Worm (Caenorhabditis elegans): ENCODE measurements around the gene fbxa-105.

Gene fbxa-105

DNA sequence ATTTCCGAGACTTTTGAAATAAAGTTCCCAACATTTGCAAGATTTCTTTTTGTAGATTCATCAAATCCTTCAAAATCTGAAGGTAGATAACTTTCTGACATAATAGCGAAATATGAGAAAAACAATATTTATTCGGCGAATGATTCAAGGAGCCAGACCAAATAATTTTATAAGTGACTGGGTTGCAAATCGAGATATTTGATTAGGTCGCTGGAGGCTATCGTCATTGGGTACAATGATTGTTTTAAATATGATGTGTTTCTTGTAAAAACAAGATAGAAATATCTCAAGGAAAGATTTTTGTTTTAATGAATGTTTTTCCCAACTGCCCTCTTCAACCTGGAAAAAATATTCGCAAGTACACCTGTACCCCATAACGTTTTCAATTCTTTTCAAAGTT, 37.1 kb upstream of the fbxa-105 start, which contains the start of gene srw-69:
TSS of gene srw-69 (minus strand) at position 101 of the 400 bp plus-strand sequence.
- no peak for TF ChIP-seq sox-4 (tag; optimal IDR thresholded peaks at IDR 0.05)
- no peak for TF ChIP-seq nhr-71 (tag; optimal IDR thresholded peaks at IDR 0.05)
- no peak for TF ChIP-seq mep-1 (tag; optimal IDR thresholded peaks at IDR 0.05)
- no peak for TF ChIP-seq elt-3 (tag; optimal IDR thresholded peaks at IDR 0.05)
- TF ChIP-seq unc-30 (tag; optimal IDR thresholded peaks at IDR 0.05), result no peak
- TF ChIP-seq grh-1 (GFP tag; IDR thresholded peaks at IDR 0.05), result no peak
- no peak for TF ChIP-seq tlp-1 (tag; optimal IDR thresholded peaks at IDR 0.05)
- no peak for TF ChIP-seq ceh-63 (GFP tag; optimal IDR thresholded peaks at IDR 0.05)
- TF ChIP-seq zip-4 (GFP tag; optimal IDR thresholded peaks at IDR 0.05), result no peak
- no peak for TF ChIP-seq hlh-4 (tag; optimal IDR thresholded peaks at IDR 0.05)
- TF ChIP-seq fos-1 (tag; optimal IDR thresholded peaks at IDR 0.05), result no peak
- no peak for TF ChIP-seq vab-15 (tag; optimal IDR thresholded peaks at IDR 0.05)
- TF ChIP-seq ceh-8 (GFP tag; optimal IDR thresholded peaks at IDR 0.05), result no peak
- TF ChIP-seq zag-1 (tag; optimal IDR thresholded peaks at IDR 0.05), result no peak
- no peak for TF ChIP-seq irx-1 (tag; optimal IDR thresholded peaks at IDR 0.05)
- TF ChIP-seq unc-98 (GFP tag; IDR thresholded peaks at IDR 0.05), result no peak
- TF ChIP-seq skn-1 (tag; optimal IDR thresholded peaks at IDR 0.05), result no peak
- TF ChIP-seq ztf-4 (tag; optimal IDR thresholded peaks at IDR 0.05), result no peak
- TF ChIP-seq C16A3.4 (tag; optimal IDR thresholded peaks at IDR 0.05), result no peak
- TF ChIP-seq ces-1 (GFP tag; optimal IDR thresholded peaks at IDR 0.05), result no peak

DNA sequence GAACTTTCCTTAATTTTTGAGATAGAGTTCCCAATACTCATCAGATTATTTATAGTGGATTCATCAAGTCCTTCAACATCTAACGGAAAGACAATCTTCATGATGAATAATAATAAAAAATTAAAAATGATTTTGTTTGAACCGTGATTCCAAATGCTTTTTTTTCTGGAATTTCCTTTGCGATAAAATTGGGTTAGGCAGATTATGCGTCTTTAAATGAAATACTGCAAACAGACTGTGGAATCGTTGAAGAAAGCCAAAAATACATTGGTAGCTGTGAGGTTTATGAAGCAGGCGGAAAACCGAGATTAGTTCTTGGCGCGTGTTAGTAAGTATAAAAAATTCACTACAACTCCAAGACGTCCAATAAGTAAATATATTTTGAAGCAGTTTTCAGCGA, 34.8 kb upstream of the fbxa-105 start, which contains the start of gene srw-68:
TSS of gene srw-68 (minus strand) at position 101 of the 400 bp plus-strand sequence.
- TF ChIP-seq vab-15 (tag; optimal IDR thresholded peaks at IDR 0.05) (no peak), nhr-77 (tag; optimal IDR thresholded peaks at IDR 0.05) (no peak), egl-13 (tag; optimal IDR thresholded peaks at IDR 0.05) (no peak)

ce11 chrV:7424336-7424735, 32.5 kb upstream of the fbxa-105 start, which contains the start of gene F18E3.10:
Gene F18E3.10 (minus strand): TSS chrV:7424436.
- TF ChIP-seq fos-1 (tag; optimal IDR thresholded peaks at IDR 0.05) (no peak), nhr-76 (tag; optimal IDR thresholded peaks at IDR 0.05) (no peak), ceh-88 (GFP tag; IDR thresholded peaks at IDR 0.05) (no peak), lin-15B (tag; optimal IDR thresholded peaks at IDR 0.05) (no peak), unc-62 (GFP tag; optimal IDR thresholded peaks at IDR 0.05) (no peak), fkh-10 (GFP tag; optimal IDR thresholded peaks at IDR 0.05) (no peak), nhr-19 (GFP tag; conservative IDR thresholded peaks at IDR 0.05) (no peak), nhr-77 (tag; optimal IDR thresholded peaks at IDR 0.05) (no peak), dsc-1 (tag; optimal IDR thresholded peaks at IDR 0.05) (no peak), tbx-2 (tag; optimal IDR thresholded peaks at IDR 0.05) (no peak), nhr-237 (tag; optimal IDR thresholded peaks at IDR 0.05) (no peak), ceh-82 (tag; optimal IDR thresholded peaks at IDR 0.05) (no peak), pag-3 (tag; optimal IDR thresholded peaks at IDR 0.05; ENCODE audit: borderline replicate concordance, insufficient read depth) (no peak), nhr-12 (tag; optimal IDR thresholded peaks at IDR 0.05) (no peak), skn-1 (tag; optimal IDR thresholded peaks at IDR 0.05) (no peak), mdl-1 (tag; optimal IDR thresholded peaks at IDR 0.05) (no peak), nhr-11 (tag; optimal IDR thresholded peaks at IDR 0.05) (no peak)

DNA sequence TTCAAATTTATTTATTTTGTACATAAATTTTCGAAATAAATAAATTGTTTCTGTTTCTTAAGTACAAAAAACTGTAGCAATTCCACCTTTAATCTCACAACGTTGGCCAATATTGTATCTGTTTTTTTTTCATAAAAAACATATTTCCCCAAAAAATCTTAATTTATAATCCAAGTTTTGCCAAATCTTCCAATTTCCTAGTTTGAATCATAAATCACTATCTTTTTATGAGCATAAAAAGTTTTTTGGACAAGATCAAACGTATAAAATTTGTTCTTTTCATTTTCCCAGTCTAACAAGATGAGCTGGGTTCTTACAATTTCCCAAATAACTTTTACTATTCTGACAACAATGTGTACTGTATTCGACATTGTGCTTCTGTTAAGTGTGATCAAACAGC, 28.3 kb upstream of the fbxa-105 start, which contains the start of gene srxa-4:
TSS of gene srxa-4 (plus strand) at position 301 of the 400 bp plus-strand sequence.
- TF ChIP-seq nhr-85 (tag), result no peak
- TF ChIP-seq tbx-2 (tag; optimal IDR thresholded peaks at IDR 0.05), result no peak
- no peak for TF ChIP-seq nhr-11 (tag; optimal IDR thresholded peaks at IDR 0.05)
- no peak for TF ChIP-seq C16A3.4 (tag; optimal IDR thresholded peaks at IDR 0.05)
- TF ChIP-seq unc-86 (tag; optimal IDR thresholded peaks at IDR 0.05), result no peak
- TF ChIP-seq nhr-12 (tag; optimal IDR thresholded peaks at IDR 0.05), result no peak
- no peak for TF ChIP-seq unc-62 (GFP tag; optimal IDR thresholded peaks at IDR 0.05)
- no peak for TF ChIP-seq nhr-76 (tag; optimal IDR thresholded peaks at IDR 0.05)
- TF ChIP-seq Y116A8C.19 (tag; optimal IDR thresholded peaks at IDR 0.05; ENCODE audit: borderline replicate concordance), result no peak
- no peak for TF ChIP-seq nhr-90 (tag; optimal IDR thresholded peaks at IDR 0.05; ENCODE audit: poor library complexity)
- TF ChIP-seq mab-9 (GFP tag; IDR thresholded peaks at IDR 0.05), result no peak
- TF ChIP-seq rnt-1 (tag; optimal IDR thresholded peaks at IDR 0.05), result no peak
- TF ChIP-seq dpl-1 (GFP tag; optimal IDR thresholded peaks at IDR 0.05), result no peak
- no peak for TF ChIP-seq hlh-17 (GFP tag; optimal IDR thresholded peaks at IDR 0.05; ENCODE audit: borderline replicate concordance)
- no peak for TF ChIP-seq nhr-84 (tag; optimal IDR thresholded peaks at IDR 0.05)
- TF ChIP-seq elt-3 (tag; optimal IDR thresholded peaks at IDR 0.05), result no peak
- TF ChIP-seq pqm-1 (tag; optimal IDR thresholded peaks at IDR 0.05), result no peak
- no peak for TF ChIP-seq hpl-2 (GFP tag; optimal IDR thresholded peaks at IDR 0.05)
- no peak for TF ChIP-seq nhr-19 (GFP tag; conservative IDR thresholded peaks at IDR 0.05)

All from whole organism, L1 larva.